Worm (Caenorhabditis elegans) whole organism, L1 larva: ENCODE measurements around the gene srt-74.

Experiments
- C16A3.4 ChIP-seq: fragments of 150-350 bp; optimal IDR thresholded peaks from 2 replicates; lab custom pipeline; 2014; ENCODE audit warnings: missing biosample characterization, missing genetic modification characterization
- aly-2 ChIP-seq: fragments of 150-350 bp; optimal IDR thresholded peaks from 2 replicates; lab custom pipeline; 2014; ENCODE audit warnings: missing biosample characterization, missing genetic modification characterization
- blmp-1 ChIP-seq: fragments of 150-350 bp; optimal IDR thresholded peaks from 2 replicates; lab custom pipeline; 2014; ENCODE audit warnings: missing biosample characterization, missing genetic modification characterization
- ceh-63 ChIP-seq: fragments of 200-800 bp; sonication (Bioruptor generic); optimal IDR thresholded peaks from 2 replicates; lab custom pipeline; 2018; ENCODE audit warnings: mild to moderate bottlenecking, missing genetic modification characterization, missing compliant biosample characterization
- ceh-8 ChIP-seq: fragments of 200-800 bp; sonication (Bioruptor generic); optimal IDR thresholded peaks from 2 replicates; lab custom pipeline; 2018; ENCODE audit warnings: mild to moderate bottlenecking, missing genetic modification characterization, moderate library complexity, missing compliant biosample characterization
- ceh-88 ChIP-seq: fragments of 200-800 bp; sonication (Bioruptor generic); IDR thresholded peaks from 2 replicates; pipeline ENCODE4 v1.3.6; 2022; ENCODE audit warnings: missing genetic modification characterization, missing compliant biosample characterization
- ceh-90 ChIP-seq: sonication (generic microtip); optimal IDR thresholded peaks from 2 replicates; lab custom pipeline; 2016; ENCODE audit warnings: missing genetic modification characterization, missing compliant biosample characterization
- dpl-1 ChIP-seq, 3 experiments: fragments of 150-350 bp in 2 of 3; sonication (generic microtip) in 1 of 3; optimal IDR thresholded peaks; 2 replicates each; lab custom pipeline; 2014 to 2017; ENCODE audit warnings: missing biosample characterization in 3 of 3, missing genetic modification characterization in 3 of 3, missing genetic modification reagents in 3 of 3
- efl-1 ChIP-seq, 4 experiments: fragments of 150-350 bp; optimal IDR thresholded peaks in 3 of 4; peaks in 1 of 4; 1 replicate in 1 of 4; 2 replicates in 3 of 4; lab custom pipeline; 2014; ENCODE audit warnings: missing biosample characterization in 2 of 4, missing genetic modification characterization in 2 of 4, missing genetic modification reagents in 2 of 4
- efl-3 ChIP-seq: fragments of 200-800 bp; sonication (Bioruptor generic); optimal IDR thresholded peaks from 2 replicates; lab custom pipeline; 2018; ENCODE audit warnings: mild to moderate bottlenecking, missing genetic modification characterization, missing compliant biosample characterization
- elt-2 ChIP-seq: sonication (generic microtip); optimal IDR thresholded peaks from 2 replicates; lab custom pipeline; 2016; ENCODE audit warnings: missing genetic modification characterization, mild to moderate bottlenecking, inconsistent platforms, missing compliant biosample characterization, missing genetic modification reagents
- ets-5 ChIP-seq: fragments of 200-800 bp; sonication (Bioruptor generic); IDR thresholded peaks from 2 replicates; pipeline ENCODE4 v1.3.6; 2022; ENCODE audit warnings: missing genetic modification characterization, missing compliant biosample characterization
- fkh-8 ChIP-seq: sonication (generic microtip); optimal IDR thresholded peaks from 2 replicates; lab custom pipeline; 2016; ENCODE audit warnings: mild to moderate bottlenecking, missing genetic modification characterization, missing compliant biosample characterization
- fos-1 ChIP-seq: fragments of 150-350 bp; optimal IDR thresholded peaks from 2 replicates; lab custom pipeline; 2014; ENCODE audit warnings: missing biosample characterization, missing genetic modification characterization
- grh-1 ChIP-seq: fragments of 200-800 bp; sonication (Bioruptor generic); IDR thresholded peaks from 2 replicates; pipeline ENCODE4 v1.3.6; 2022; ENCODE audit warnings: missing genetic modification reagents, missing genetic modification characterization, missing compliant biosample characterization
- isw-1 ChIP-seq: fragments of 200-800 bp; sonication (Bioruptor generic); IDR thresholded peaks from 2 replicates; pipeline ENCODE4 v1.3.6; 2022; ENCODE audit warnings: missing genetic modification characterization, missing compliant biosample characterization
- lin-39 ChIP-seq: fragments of 150-350 bp; optimal IDR thresholded peaks from 2 replicates; lab custom pipeline; 2014; ENCODE audit warnings: missing biosample characterization, missing genetic modification reagents, missing genetic modification characterization
- mdl-1 ChIP-seq, 2 experiments: fragments of 150-350 bp; optimal IDR thresholded peaks; 2 replicates each; lab custom pipeline; 2014 to 2017; ENCODE audit warnings: missing biosample characterization in 2 of 2, missing genetic modification characterization in 2 of 2, inconsistent platforms in 1 of 2
- nhr-20 ChIP-seq: sonication (generic microtip); optimal IDR thresholded peaks from 2 replicates; lab custom pipeline; 2016; ENCODE audit warnings: mild to moderate bottlenecking, missing genetic modification characterization, missing compliant biosample characterization
- nhr-28 ChIP-seq: fragments of 150-350 bp; optimal IDR thresholded peaks from 2 replicates; lab custom pipeline; 2014; ENCODE audit warnings: missing biosample characterization, missing genetic modification characterization
- nhr-47 ChIP-seq: sonication (generic microtip); optimal IDR thresholded peaks from 2 replicates; lab custom pipeline; 2016; ENCODE audit warnings: mild to moderate bottlenecking, missing genetic modification characterization, moderate library complexity, missing compliant biosample characterization
- nhr-71 ChIP-seq: sonication (generic microtip); optimal IDR thresholded peaks from 2 replicates; lab custom pipeline; 2016; ENCODE audit warnings: mild to moderate bottlenecking, missing genetic modification characterization, moderate library complexity, missing compliant biosample characterization
- nhr-84 ChIP-seq: sonication (generic microtip); optimal IDR thresholded peaks from 2 replicates; lab custom pipeline; 2017; ENCODE audit warnings: missing biosample characterization, missing genetic modification characterization
- pax-3 ChIP-seq: fragments of 200-800 bp; sonication (Bioruptor generic); optimal IDR thresholded peaks from 2 replicates; lab custom pipeline; 2018; ENCODE audit warnings: mild to moderate bottlenecking, missing genetic modification characterization, moderate library complexity, missing compliant biosample characterization
- rnt-1 ChIP-seq: sonication (generic microtip); optimal IDR thresholded peaks from 2 replicates; lab custom pipeline; 2016; ENCODE audit warnings: mild to moderate bottlenecking, missing genetic modification characterization, moderate library complexity, missing compliant biosample characterization
- snpc-4 ChIP-seq: fragments of 150-350 bp; optimal IDR thresholded peaks from 2 replicates; lab custom pipeline; 2014; ENCODE audit warnings: missing biosample characterization, missing genetic modification characterization
- swsn-7 ChIP-seq: sonication (generic microtip); optimal IDR thresholded peaks from 2 replicates; lab custom pipeline; 2016; ENCODE audit warnings: missing genetic modification characterization, missing compliant biosample characterization
- tlp-1 ChIP-seq: fragments of 150-350 bp; optimal IDR thresholded peaks from 2 replicates; lab custom pipeline; 2014; ENCODE audit warnings: missing biosample characterization, missing genetic modification characterization
- unc-86 ChIP-seq: sonication (generic microtip); optimal IDR thresholded peaks from 2 replicates; lab custom pipeline; 2016; ENCODE audit warnings: missing genetic modification characterization, missing compliant biosample characterization
- ztf-11 ChIP-seq, 2 experiments: sonication (generic microtip); optimal IDR thresholded peaks; 2 replicates each; lab custom pipeline; 2016 to 2017; ENCODE audit warnings: missing genetic modification characterization in 2 of 2, missing biosample characterization in 1 of 2, missing compliant biosample characterization in 1 of 2

Gene srt-74

DNA sequence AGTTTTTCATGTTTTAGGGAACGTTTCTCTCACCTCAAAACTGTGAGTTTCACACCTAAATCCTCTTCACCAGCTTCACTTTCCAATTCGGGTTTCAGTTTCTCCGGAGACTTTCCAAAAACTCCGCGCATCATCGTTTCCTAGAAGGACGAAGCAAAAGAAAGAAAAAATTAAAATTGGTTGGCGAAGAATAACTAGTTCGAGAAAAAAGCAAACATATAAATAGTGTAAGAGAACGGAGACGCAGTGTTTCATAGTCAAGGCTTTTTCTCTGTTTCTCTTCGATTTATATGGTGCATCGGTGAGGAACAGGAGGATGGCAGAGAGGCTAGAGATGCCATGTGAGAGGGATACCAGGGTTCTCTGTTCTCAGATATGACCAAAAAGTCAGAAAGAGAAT lies 40.6 kb upstream of the srt-74 start, which contains the start of gene F47B8.3 (continued):
- TF ChIP-seq tlp-1: no peak
- TF ChIP-seq snpc-4 (tag; lab: Kevin White, UChicago): peak; percentile 55
- TF ChIP-seq rnt-1: peak; percentile 47
- TF ChIP-seq fkh-8: peak; percentile 85
- peak; percentile 20 to 43 (median 23) for TF ChIP-seq dpl-1 (GFP tag; optimal IDR thresholded peaks at IDR 0.05; lab: Kevin White, UChicago)
- no peak for TF ChIP-seq grh-1
- peak; percentile 53 for TF ChIP-seq nhr-20
- TF ChIP-seq efl-1 (optimal IDR thresholded peaks at IDR 0.05; lab: Kevin White, UChicago): peak; percentile 61 to 82
- TF ChIP-seq efl-1 (GFP tag; optimal IDR thresholded peaks at IDR 0.05 in 1 of 2; lab: Kevin White, UChicago): peak; percentile 37 to 60
- peak in 1 of 2 experiments; percentile 59 for TF ChIP-seq mdl-1 (tag; optimal IDR thresholded peaks at IDR 0.05; lab: Kevin White, UChicago)
- peak; percentile 62 for TF ChIP-seq nhr-71 (tag; lab: Kevin White, UChicago)
- TF ChIP-seq nhr-84 (tag; lab: Kevin White, UChicago): no peak
- TF ChIP-seq blmp-1 (tag; lab: Kevin White, UChicago): peak; percentile 50
- TF ChIP-seq nhr-28 (tag; lab: Kevin White, UChicago): no peak

DNA sequence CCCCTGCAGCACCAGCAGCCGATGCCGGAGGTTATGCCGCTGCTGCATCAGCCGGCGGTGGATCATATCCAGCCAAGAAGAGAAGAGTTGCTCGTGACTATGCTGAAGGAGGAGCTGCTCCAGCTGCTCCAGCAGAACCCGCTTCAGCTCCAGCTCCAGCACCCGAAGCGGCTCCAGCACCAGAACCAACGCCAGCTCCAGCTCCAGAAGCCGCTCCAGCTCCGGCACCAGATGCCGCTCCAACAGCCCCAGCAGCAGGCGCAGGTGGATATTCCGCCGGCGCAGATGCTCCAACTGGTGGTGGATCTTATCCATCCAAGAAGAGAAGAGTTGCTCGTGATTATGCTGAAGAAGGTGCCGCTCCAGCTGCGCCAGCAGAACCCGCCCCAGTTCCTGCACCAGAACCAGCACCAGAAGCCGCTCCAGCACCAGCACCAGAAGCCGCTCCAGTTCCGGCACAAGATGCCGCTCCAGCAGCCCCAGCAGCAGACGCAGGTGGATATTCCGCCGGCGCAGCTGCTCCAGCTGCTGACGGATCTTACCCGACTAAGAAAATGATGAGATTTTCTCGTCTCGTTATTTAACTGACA lies 38.7 kb upstream of the srt-74 start:
- no peak for TF ChIP-seq mdl-1 (tag; optimal IDR thresholded peaks at IDR 0.05; lab: Kevin White, UChicago)
- no peak for TF ChIP-seq ceh-63 (GFP tag; lab: Kevin White, UChicago)
- no peak for TF ChIP-seq elt-2 (tag; lab: Kevin White, UChicago)
- TF ChIP-seq nhr-28 (tag; lab: Kevin White, UChicago): no peak
- no peak for TF ChIP-seq efl-3 (GFP tag; lab: Kevin White, UChicago)
- no peak for TF ChIP-seq efl-1 (optimal IDR thresholded peaks at IDR 0.05; lab: Kevin White, UChicago)
- peak in 1 of 2 experiments; percentile 61 for TF ChIP-seq efl-1 (GFP tag; optimal IDR thresholded peaks at IDR 0.05 in 1 of 2; lab: Kevin White, UChicago)

DNA sequence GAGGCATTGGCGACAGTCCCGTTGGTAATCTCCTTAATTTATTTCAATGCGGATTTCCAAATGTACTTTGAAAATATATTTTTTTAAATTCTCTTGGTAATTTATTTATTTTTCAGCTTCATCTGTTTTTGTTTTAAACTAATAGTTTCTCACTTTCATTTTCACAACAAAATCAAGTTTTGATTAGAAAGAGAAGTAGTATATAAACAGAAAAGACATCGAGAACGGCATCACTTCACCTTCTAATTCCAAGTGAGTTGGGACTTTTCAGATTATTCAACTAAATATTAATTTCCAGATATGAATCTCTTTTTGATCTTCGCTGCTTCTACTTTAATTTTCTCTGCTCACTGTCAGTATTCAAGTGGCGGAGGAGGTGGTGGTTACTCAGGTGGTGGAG lies 38.1 kb upstream of the srt-74 start, which contains the start of gene F47B8.14:
F47B8.14 (plus strand) TSS at position 301 of the 400 bp plus-strand sequence.
- no peak for TF ChIP-seq fkh-8
- TF ChIP-seq fos-1: no peak
- TF ChIP-seq swsn-7 (tag; lab: Kevin White, UChicago): no peak
- no peak for TF ChIP-seq rnt-1
- no peak for TF ChIP-seq dpl-1 (GFP tag; optimal IDR thresholded peaks at IDR 0.05; lab: Kevin White, UChicago)
- TF ChIP-seq ceh-88 (GFP tag; lab: Robert Waterston, UW): no peak
- no peak for TF ChIP-seq isw-1 (GFP tag; lab: Robert Waterston, UW)

DNA sequence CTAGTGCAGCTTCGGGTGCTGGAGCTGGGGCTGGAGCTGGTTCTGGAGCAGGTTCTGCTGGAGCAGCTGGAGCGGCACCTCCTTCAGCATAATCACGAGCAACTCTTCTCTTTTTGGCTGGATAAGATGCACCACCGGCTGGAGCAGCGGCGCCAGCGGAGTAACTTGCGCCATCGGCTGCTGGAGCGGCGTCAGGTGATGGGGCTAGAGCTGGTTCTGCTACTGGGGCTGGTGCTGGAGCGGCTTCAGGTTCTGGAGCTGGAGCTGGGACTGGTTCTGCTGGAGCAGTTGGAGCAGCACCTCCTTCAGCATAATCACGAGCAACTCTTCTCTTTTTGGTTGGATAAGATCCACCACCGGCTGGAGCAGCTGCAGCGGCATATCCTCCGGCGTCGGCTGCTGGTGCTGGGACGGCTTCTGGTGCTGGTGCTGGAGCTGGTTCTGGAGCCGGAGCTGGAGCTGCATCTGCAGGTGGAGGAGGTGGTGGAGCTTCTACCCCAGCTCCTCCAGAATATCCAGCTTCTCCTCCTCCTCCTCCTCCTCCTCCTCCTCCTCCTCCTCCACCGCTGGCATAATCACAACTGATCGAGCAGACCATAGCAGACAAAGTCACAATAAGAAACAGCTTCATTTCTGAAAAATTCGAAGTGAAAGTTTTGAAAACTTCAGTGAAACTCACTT lies 37.1 kb upstream of the srt-74 start, which contains the start of gene F47B8.13:
F47B8.13 (minus strand) TSS at position 631 of the 681 bp plus-strand sequence.
- TF ChIP-seq ceh-8 (GFP tag; lab: Kevin White, UChicago) (peak; percentile 40), snpc-4 (tag; lab: Kevin White, UChicago) (no peak)

DNA sequence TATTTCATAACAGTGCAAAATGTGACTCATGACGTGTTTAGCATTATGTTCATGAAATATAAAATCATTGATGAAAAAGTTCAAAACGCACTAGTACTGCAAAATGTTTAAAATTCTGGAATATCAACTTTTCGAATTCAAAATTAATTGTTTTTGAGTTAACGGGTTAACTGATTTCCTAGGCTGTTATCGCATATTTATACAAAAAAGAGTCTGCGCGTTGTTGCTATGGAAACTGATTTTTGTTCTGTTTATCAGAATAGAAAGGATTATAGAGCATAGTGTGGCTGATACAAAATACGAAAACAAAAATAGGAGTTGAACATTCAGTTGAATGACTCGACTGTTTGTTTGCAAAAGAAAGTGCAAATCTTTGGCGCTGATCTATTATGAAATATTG lies 35.5 kb upstream of the srt-74 start:
- TF ChIP-seq nhr-47 (tag; lab: Kevin White, UChicago) (no peak), pax-3 (tag; lab: Kevin White, UChicago) (peak; percentile 54), aly-2 (tag; lab: Kevin White, UChicago) (no peak), C16A3.4 (tag; lab: Kevin White, UChicago) (no peak), ztf-11 (tag; optimal IDR thresholded peaks at IDR 0.05; lab: Kevin White, UChicago) (no peak), unc-86 (tag; lab: Kevin White, UChicago) (no peak), lin-39 (no peak), fkh-8 (peak; percentile 66), ets-5 (GFP tag; lab: Robert Waterston, UW) (no peak), ceh-90 (tag; lab: Kevin White, UChicago) (peak; percentile 3)
